Fruit fly (Drosophila melanogaster) whole organism, embryonic: Measurements from ENCODE around the gene amos.

Experiments
- Atf-2 ChIP-seq: fragments of 200-800 bp; sonication (Bioruptor generic); optimal IDR thresholded peaks from 2 replicates; lab custom pipeline; 2016; ENCODE audit warnings: missing biosample characterization, missing genetic modification characterization
- CG10147 ChIP-seq: fragments of 200-800 bp; sonication (Bioruptor generic); optimal IDR thresholded peaks from 2 replicates; lab custom pipeline; 2019; ENCODE audit warnings: missing biosample characterization, mild to moderate bottlenecking, missing genetic modification characterization, moderate library complexity
- CG10274 ChIP-seq: fragments of 200-800 bp; sonication (Bioruptor generic); optimal IDR thresholded peaks from 3 replicates; lab custom pipeline; 2017; ENCODE audit warnings: missing biosample characterization, mild to moderate bottlenecking, missing genetic modification characterization
- CG10565 ChIP-seq: fragments of 200-800 bp; sonication (Bioruptor generic); optimal IDR thresholded peaks from 3 replicates; lab custom pipeline; 2016; ENCODE audit warnings: missing biosample characterization, mild to moderate bottlenecking, missing genetic modification characterization
- CG12236 ChIP-seq: fragments of 200-800 bp; sonication (Bioruptor generic); optimal IDR thresholded peaks from 2 replicates; lab custom pipeline; 2016; ENCODE audit warnings: missing biosample characterization, missing genetic modification characterization
- CG13894 ChIP-seq: fragments of 200-800 bp; sonication (Bioruptor generic); optimal IDR thresholded peaks from 3 replicates; lab custom pipeline; 2018; ENCODE audit warnings: missing biosample characterization, mild to moderate bottlenecking, missing genetic modification characterization, moderate library complexity
- CG14860 ChIP-seq: fragments of 200-800 bp; sonication (Bioruptor generic); IDR thresholded peaks from 3 replicates; pipeline ENCODE4 v1.3.6; 2022; ENCODE audit warnings: missing biosample characterization, missing genetic modification characterization; ENCODE audit not compliant: partially characterized antibody
- CG1647 ChIP-seq: fragments of 200-800 bp; sonication (Bioruptor generic); optimal IDR thresholded peaks from 3 replicates; lab custom pipeline; 2016; ENCODE audit warnings: missing biosample characterization, missing genetic modification characterization
- CG17361 ChIP-seq: fragments of 200-800 bp; sonication (Bioruptor generic); IDR thresholded peaks from 3 replicates; pipeline ENCODE4 v1.3.6; 2022; ENCODE audit warnings: missing biosample characterization, missing genetic modification characterization
- CG1792 ChIP-seq: fragments of 200-800 bp; sonication (Bioruptor generic); optimal IDR thresholded peaks from 2 replicates; lab custom pipeline; 2016; ENCODE audit warnings: missing biosample characterization, missing genetic modification characterization
- CG1832 ChIP-seq: fragments of 200-800 bp; sonication (Bioruptor generic); optimal IDR thresholded peaks from 2 replicates; lab custom pipeline; 2017; ENCODE audit warnings: missing biosample characterization, mild to moderate bottlenecking, missing genetic modification characterization, inconsistent platforms
- CG18476 ChIP-seq: fragments of 200-800 bp; sonication (Bioruptor generic); optimal IDR thresholded peaks from 2 replicates; lab custom pipeline; 2016; ENCODE audit warnings: missing biosample characterization, mild to moderate bottlenecking, missing genetic modification characterization
- CG2712 ChIP-seq: fragments of 200-800 bp; optimal IDR thresholded peaks from 3 replicates; lab custom pipeline; 2019; ENCODE audit warnings: missing biosample characterization, mild to moderate bottlenecking, missing genetic modification characterization, moderate library complexity
- CG31441 ChIP-seq: fragments of 200-800 bp; sonication (Bioruptor generic); IDR thresholded peaks from 2 replicates; pipeline ENCODE4 v1.3.6; 2022; ENCODE audit warnings: missing biosample characterization, missing genetic modification characterization
- CG4617 ChIP-seq: fragments of 200-800 bp; sonication (Bioruptor generic); optimal IDR thresholded peaks from 3 replicates; lab custom pipeline; 2016; ENCODE audit warnings: missing biosample characterization, missing genetic modification characterization, borderline replicate concordance
- CG4854 ChIP-seq: fragments of 200-800 bp; sonication (Bioruptor generic); optimal IDR thresholded peaks from 2 replicates; lab custom pipeline; 2016; ENCODE audit warnings: missing biosample characterization, missing genetic modification characterization, inconsistent platforms
- CG6813 ChIP-seq: fragments of 200-800 bp; sonication (Bioruptor generic); optimal IDR thresholded peaks from 2 replicates; lab custom pipeline; 2017; ENCODE audit warnings: missing biosample characterization, missing genetic modification characterization, mild to moderate bottlenecking, moderate library complexity, missing genetic modification reagents
- CoRest ChIP-seq: fragments of 200-800 bp; sonication (Bioruptor generic); optimal IDR thresholded peaks from 3 replicates; lab custom pipeline; 2018; ENCODE audit warnings: missing biosample characterization, mild to moderate bottlenecking, missing genetic modification characterization, moderate library complexity
- Elba2 ChIP-seq: fragments of 200-800 bp; sonication (Bioruptor generic); optimal IDR thresholded peaks from 3 replicates; lab custom pipeline; 2016; ENCODE audit warnings: missing biosample characterization, missing genetic modification characterization
- H2.0 ChIP-seq: fragments of 200-800 bp; sonication (Bioruptor generic); IDR thresholded peaks from 2 replicates; pipeline ENCODE4 v1.3.6; 2022; ENCODE audit warnings: missing biosample characterization, missing genetic modification characterization
- HHEX ChIP-seq: fragments of 200-800 bp; sonication (Bioruptor generic); optimal IDR thresholded peaks from 3 replicates; lab custom pipeline; 2017; ENCODE audit warnings: missing biosample characterization, mild to moderate bottlenecking, missing genetic modification characterization, missing genetic modification reagents
- Hmx ChIP-seq: fragments of 200-800 bp; sonication (Bioruptor generic); optimal IDR thresholded peaks from 2 replicates; lab custom pipeline; 2016; ENCODE audit warnings: missing biosample characterization, missing genetic modification characterization
- Lhr ChIP-seq: fragments of 200-800 bp; sonication (Bioruptor generic); optimal IDR thresholded peaks from 3 replicates; lab custom pipeline; 2017; ENCODE audit warnings: mild to moderate bottlenecking, missing biosample characterization, missing genetic modification reagents, missing genetic modification characterization
- Nf-YB ChIP-seq: fragments of 200-800 bp; sonication (Bioruptor generic); optimal IDR thresholded peaks from 3 replicates; lab custom pipeline; 2019; ENCODE audit warnings: missing biosample characterization, mild to moderate bottlenecking, missing genetic modification characterization, moderate library complexity
- Oli ChIP-seq: fragments of 200-800 bp; sonication (Bioruptor generic); optimal IDR thresholded peaks from 2 replicates; lab custom pipeline; 2018; ENCODE audit warnings: missing biosample characterization, mild to moderate bottlenecking, missing genetic modification characterization, moderate library complexity
- Ptx1 ChIP-seq: fragments of 200-800 bp; sonication (Bioruptor generic); IDR thresholded peaks from 2 replicates; pipeline ENCODE4 v1.3.6; 2022; ENCODE audit warnings: missing biosample characterization, missing genetic modification characterization
- Sox100B ChIP-seq: fragments of 200-800 bp; sonication (Bioruptor generic); optimal IDR thresholded peaks from 3 replicates; lab custom pipeline; 2018; ENCODE audit warnings: missing biosample characterization, mild to moderate bottlenecking, missing genetic modification characterization
- Sox102F ChIP-seq: fragments of 200-800 bp; sonication (Bioruptor generic); optimal IDR thresholded peaks from 2 replicates; lab custom pipeline; 2018; ENCODE audit warnings: missing biosample characterization, mild to moderate bottlenecking, missing genetic modification characterization, moderate library complexity
- Xrp1 ChIP-seq: fragments of 200-800 bp; sonication (Bioruptor generic); IDR thresholded peaks from 2 replicates; pipeline ENCODE4 v1.3.6; 2022; ENCODE audit warnings: missing biosample characterization, missing genetic modification characterization
- aop ChIP-seq: fragments of 200-800 bp; sonication (Bioruptor generic); IDR thresholded peaks from 2 replicates; pipeline ENCODE4 v1.3.6; 2022; ENCODE audit warnings: missing biosample characterization, missing genetic modification characterization
- bbx ChIP-seq: fragments of 200-800 bp; sonication (Bioruptor generic); IDR thresholded peaks from 2 replicates; pipeline ENCODE4 v1.3.6; 2022; ENCODE audit warnings: missing biosample characterization, missing genetic modification characterization; ENCODE audit not compliant: partially characterized antibody
- btn ChIP-seq: fragments of 200-800 bp; sonication (Bioruptor generic); optimal IDR thresholded peaks from 2 replicates; lab custom pipeline; 2016; ENCODE audit warnings: missing biosample characterization, missing genetic modification characterization
- chm ChIP-seq: fragments of 200-800 bp; sonication (Bioruptor generic); IDR thresholded peaks from 2 replicates; pipeline ENCODE4 v1.3.6; 2022; ENCODE audit warnings: missing biosample characterization, missing genetic modification characterization
- da ChIP-seq: fragments of 200-800 bp; sonication (Bioruptor generic); optimal IDR thresholded peaks from 2 replicates; lab custom pipeline; 2016; ENCODE audit warnings: missing biosample characterization, missing genetic modification characterization
- fu2 ChIP-seq: fragments of 200-800 bp; sonication (Bioruptor generic); optimal IDR thresholded peaks from 2 replicates; lab custom pipeline; 2016; ENCODE audit warnings: missing biosample characterization, missing genetic modification characterization
- ind ChIP-seq: fragments of 200-800 bp; sonication (Bioruptor generic); optimal IDR thresholded peaks from 3 replicates; lab custom pipeline; 2016; ENCODE audit warnings: missing biosample characterization, missing genetic modification characterization
- insv ChIP-seq, 2 experiments: fragments of 200-800 bp; sonication (Bioruptor generic); optimal IDR thresholded peaks; 3 replicates each; lab custom pipeline; 2016 to 2018; ENCODE audit warnings: missing biosample characterization in 2 of 2, missing genetic modification characterization in 2 of 2
- jumu ChIP-seq: fragments of 200-800 bp; sonication (Bioruptor generic); optimal IDR thresholded peaks from 3 replicates; lab custom pipeline; 2016; ENCODE audit warnings: missing biosample characterization, missing genetic modification characterization
- maf-S ChIP-seq: fragments of 200-800 bp; sonication (Bioruptor generic); optimal IDR thresholded peaks from 2 replicates; lab custom pipeline; 2016; ENCODE audit warnings: missing biosample characterization, missing genetic modification characterization
- p53 ChIP-seq: fragments of 200-800 bp; sonication (Bioruptor generic); optimal IDR thresholded peaks from 2 replicates; lab custom pipeline; 2016; ENCODE audit warnings: missing biosample characterization, missing genetic modification characterization
- pan ChIP-seq, 4 experiments: fragments of >200 bp in 3 of 4; fragments of 200-800 bp in 1 of 4; sonication (Bioruptor generic) in 1 of 4; optimal IDR thresholded peaks in 3 of 4; IDR thresholded peaks in 1 of 4; 2 replicates each; pipeline versions ENCODE4 v1.3.6 to Lab custom; 2017 to 2022; ENCODE audit warnings: missing biosample characterization in 2 of 4, missing genetic modification characterization in 2 of 4, mixed read lengths in 1 of 4
- peb ChIP-seq: fragments of 200-800 bp; sonication (Bioruptor generic); IDR thresholded peaks from 2 replicates; pipeline ENCODE4 v1.3.6; 2022; ENCODE audit warnings: missing biosample characterization, missing genetic modification characterization
- phol ChIP-seq: fragments of 200-800 bp; sonication (Bioruptor generic); optimal IDR thresholded peaks from 3 replicates; lab custom pipeline; 2018; ENCODE audit warnings: missing biosample characterization, mild to moderate bottlenecking, missing genetic modification characterization, moderate library complexity
- ro ChIP-seq: fragments of 200-800 bp; sonication (Bioruptor generic); IDR thresholded peaks from 2 replicates; pipeline ENCODE4 v1.3.6; 2022; ENCODE audit warnings: missing biosample characterization, missing genetic modification characterization
- sc ChIP-seq, 3 experiments: fragments of >200 bp in 2 of 3; fragments of 200-800 bp in 1 of 3; sonication (Bioruptor generic) in 1 of 3; optimal IDR thresholded peaks; 2 replicates in 2 of 3; 3 replicates in 1 of 3; lab custom pipeline; 2017; ENCODE audit warnings: mild to moderate bottlenecking in 1 of 3, missing biosample characterization in 1 of 3, missing genetic modification characterization in 1 of 3, missing genetic modification reagents in 1 of 3
- slbo ChIP-seq: fragments of 200-800 bp; sonication (Bioruptor generic); IDR thresholded peaks from 2 replicates; pipeline ENCODE4 v1.3.6; 2022; ENCODE audit warnings: missing biosample characterization, missing genetic modification characterization
- tna ChIP-seq: fragments of 200-800 bp; sonication (Bioruptor generic); IDR thresholded peaks from 2 replicates; pipeline ENCODE4 v1.3.6; 2022; ENCODE audit warnings: missing biosample characterization, missing genetic modification characterization; ENCODE audit not compliant: partially characterized antibody
- vfl ChIP-seq: fragments of 200-800 bp; sonication (Bioruptor generic); optimal IDR thresholded peaks from 2 replicates; lab custom pipeline; 2016; ENCODE audit warnings: missing biosample characterization, missing genetic modification characterization
- zf30C ChIP-seq: fragments of 200-800 bp; sonication (Bioruptor generic); optimal IDR thresholded peaks from 3 replicates; lab custom pipeline; 2018; ENCODE audit warnings: missing biosample characterization, mild to moderate bottlenecking, missing genetic modification characterization

The amos gene

dm6 chr2L:18557965-18558537, 38.7 kb downstream of the amos start (continued):
- TF ChIP-seq tna (GFP tag; lab: Robert Waterston, UW) (no peak), CG1647 (GFP tag; lab: Kevin White, UChicago) (no peak), CG18476 (GFP tag; lab: Kevin White, UChicago) (peak; percentile 57), Sox102F (GFP tag; lab: Kevin White, UChicago) (peak; percentile 87), CG10565 (GFP tag; lab: Kevin White, UChicago) (no peak), CG10147 (GFP tag; lab: Kevin White, UChicago) (peak; percentile 48), ro (GFP tag; lab: Robert Waterston, UW) (0 out of 2 replicates have a peak, but pooled peaks have one; percentile 27), jumu (GFP tag; lab: Kevin White, UChicago) (no peak), Hmx (GFP tag; lab: Kevin White, UChicago) (no peak), CG4854 (GFP tag; lab: Kevin White, UChicago) (peak; percentile 34), CG10274 (GFP tag; lab: Kevin White, UChicago) (peak; percentile 7), CG1792 (GFP tag; lab: Kevin White, UChicago) (no peak), CG31441 (GFP tag; lab: Robert Waterston, UW) (peak; percentile 83), pan (optimal IDR thresholded peaks at IDR 0.05; lab: Kevin White, UChicago) (no peak), pan (GFP tag; optimal IDR thresholded peaks at IDR 0.05 in 1 of 2, IDR thresholded peaks at IDR 0.05 in 1 of 2) (peak in 1 of 2 experiments; percentile 88), Oli (peak; percentile 78), zf30C (GFP tag; lab: Kevin White, UChicago) (no peak), p53 (GFP tag; lab: Kevin White, UChicago) (no peak), CG2712 (tag; lab: Kevin White, UChicago) (peak; percentile 81), CG4617 (GFP tag; lab: Kevin White, UChicago) (peak; percentile 4), da (GFP tag; lab: Kevin White, UChicago) (no peak), Ptx1 (peak; percentile 83), H2.0 (GFP tag; lab: Robert Waterston, UW) (peak; percentile 75), fu2 (GFP tag; lab: Kevin White, UChicago) (no peak), chm (GFP tag; lab: Robert Waterston, UW) (no peak), CG1832 (GFP tag; lab: Kevin White, UChicago) (no peak), phol (tag; lab: Kevin White, UChicago) (peak; percentile 72), Lhr (no peak), Sox100B (GFP tag; lab: Kevin White, UChicago) (peak; percentile 73), btn (GFP tag; lab: Kevin White, UChicago) (no peak), maf-S (no peak), Elba2 (GFP tag; lab: Kevin White, UChicago) (no peak), HHEX (peak; percentile 81), ind (GFP tag; lab: Kevin White, UChicago) (peak; percentile 73), peb (peak; percentile 19; the same call in 1 of the 2 replicates), CG14860 (GFP tag; lab: Robert Waterston, UW) (no peak), Nf-YB (GFP tag; lab: Kevin White, UChicago) (peak; percentile 55), sc (optimal IDR thresholded peaks at IDR 0.05; lab: Kevin White, UChicago) (no peak), sc (GFP tag; optimal IDR thresholded peaks at IDR 0.05; lab: Kevin White, UChicago) (peak; percentile 3), insv (GFP tag; optimal IDR thresholded peaks at IDR 0.05; lab: Kevin White, UChicago) (no peak), CG17361 (peak; percentile 78), aop (GFP tag; lab: Robert Waterston, UW) (no peak), CG12236 (no peak), vfl (GFP tag; lab: Kevin White, UChicago) (peak; percentile 3), CoRest (peak; percentile 72), bbx (GFP tag; lab: Robert Waterston, UW) (no peak), CG13894 (tag; lab: Kevin White, UChicago) (no peak), Atf-2 (GFP tag; lab: Kevin White, UChicago) (no peak), Xrp1 (GFP tag; lab: Robert Waterston, UW) (peak; percentile 79), slbo (GFP tag; lab: Robert Waterston, UW) (peak; percentile 87), CG6813 (GFP tag; lab: Kevin White, UChicago) (peak; percentile 57)
